Worm (Caenorhabditis elegans) whole organism, late embryonic: ENCODE data around the gene K05B2.4.

Source experiments
- K02D7.2 ChIP-seq: sonication (generic microtip); optimal IDR thresholded peaks from 2 replicates; lab custom pipeline; 2017; ENCODE audit warnings: mild to moderate bottlenecking, missing genetic modification characterization, missing compliant biosample characterization
- elt-2 ChIP-seq: sonication (generic microtip); optimal IDR thresholded peaks from 2 replicates; lab custom pipeline; 2016; ENCODE audit warnings: missing genetic modification reagents, missing genetic modification characterization, missing compliant biosample characterization
- pqm-1 ChIP-seq: sonication (generic microtip); optimal IDR thresholded peaks from 2 replicates; lab custom pipeline; 2016; ENCODE audit warnings: missing genetic modification characterization, missing compliant biosample characterization

ce11 chrX:4928118-4928517, 7.3 kb upstream of the K05B2.4 start:
- no peak for TF ChIP-seq elt-2 (tag; lab: Kevin White, UChicago)
- no peak for TF ChIP-seq pqm-1 (tag; lab: Kevin White, UChicago)
- TF ChIP-seq K02D7.2 (tag; lab: Kevin White, UChicago) = no peak
